Worm (Caenorhabditis elegans): ENCODE results near the gene Y39A3A.2.

Y39A3A.2 gene

ce11 chrIII:2099808-2100366 is 42.4 kb upstream of the Y39A3A.2 start:
- TF ChIP-seq ceh-45 (GFP tag; IDR thresholded peaks at IDR 0.05): no peak
- no peak for TF ChIP-seq unc-55 (GFP tag; optimal IDR thresholded peaks at IDR 0.05)
- no peak for TF ChIP-seq sox-2 (GFP tag; IDR thresholded peaks at IDR 0.05)
- no peak for TF ChIP-seq pat-9 (tag; optimal IDR thresholded peaks at IDR 0.05)
- no peak for TF ChIP-seq sox-4 (tag; optimal IDR thresholded peaks at IDR 0.05)
- TF ChIP-seq ceh-14 (tag; optimal IDR thresholded peaks at IDR 0.05): no peak
- no peak for TF ChIP-seq K09A11.1 (tag; optimal IDR thresholded peaks at IDR 0.05; ENCODE audit: insufficient read depth)
- no peak for TF ChIP-seq hlh-8 (tag; optimal IDR thresholded peaks at IDR 0.05)
- TF ChIP-seq dmd-4 (tag; optimal IDR thresholded peaks at IDR 0.05; ENCODE audit: borderline replicate concordance): no peak
- no peak for TF ChIP-seq che-1 (tag; optimal IDR thresholded peaks at IDR 0.05)
- no peak for TF ChIP-seq C38D4.7 (GFP tag; optimal IDR thresholded peaks at IDR 0.05)
- TF ChIP-seq ahr-1 (tag; optimal IDR thresholded peaks at IDR 0.05): no peak
- no peak for TF ChIP-seq dve-1 (tag; optimal IDR thresholded peaks at IDR 0.05)
- TF ChIP-seq pros-1 (tag; optimal IDR thresholded peaks at IDR 0.05): no peak
- TF ChIP-seq Y22D7AL.16 (tag; optimal IDR thresholded peaks at IDR 0.05): no peak
- no peak for TF ChIP-seq hlh-30 (tag; optimal IDR thresholded peaks at IDR 0.05; ENCODE audit: insufficient read depth)

- TF ChIP-seq ceh-48 (tag; optimal IDR thresholded peaks at IDR 0.05) (peak; percentile 59), unc-42 (tag; optimal IDR thresholded peaks at IDR 0.05) (no peak)
These were observed 40.7 kb upstream of the Y39A3A.2 start for ce11 chrIII:2098185-2098584.

ce11 chrIII:2092409-2092808 is 34.9 kb upstream of the Y39A3A.2 start, which contains the start of gene Y48G9A.9:
Gene Y48G9A.9, plus strand, starts transcription at chrIII:2092709.
- no peak for TF ChIP-seq ets-4 (tag; optimal IDR thresholded peaks at IDR 0.05)
- TF ChIP-seq ama-1 (optimal IDR thresholded peaks at IDR 0.05): no peak
- TF ChIP-seq madf-2 (tag; optimal IDR thresholded peaks at IDR 0.05): no peak
- TF ChIP-seq zip-5 (tag; optimal IDR thresholded peaks at IDR 0.05): no peak
- no peak for TF ChIP-seq F13H6.1 (tag; optimal IDR thresholded peaks at IDR 0.05)
- TF ChIP-seq pax-1 (tag; optimal IDR thresholded peaks at IDR 0.05): no peak
- no peak for TF ChIP-seq sox-2 (GFP tag; IDR thresholded peaks at IDR 0.05)
- no peak for TF ChIP-seq fkh-6 (tag; optimal IDR thresholded peaks at IDR 0.05)
- no peak for TF ChIP-seq sdc-2 (tag; optimal IDR thresholded peaks at IDR 0.05)
- no peak for TF ChIP-seq K02D7.2 (tag; optimal IDR thresholded peaks at IDR 0.05)
- no peak for TF ChIP-seq npax-4 (tag; optimal IDR thresholded peaks at IDR 0.05)
- TF ChIP-seq pros-1 (tag; optimal IDR thresholded peaks at IDR 0.05): no peak
- no peak for TF ChIP-seq eyg-1 (tag; optimal IDR thresholded peaks at IDR 0.05)
- TF ChIP-seq C08G9.2 (tag; optimal IDR thresholded peaks at IDR 0.05): no peak
- TF ChIP-seq unc-42 (tag; optimal IDR thresholded peaks at IDR 0.05): no peak
- TF ChIP-seq tbx-2 (tag; optimal IDR thresholded peaks at IDR 0.05): no peak

- TF ChIP-seq elt-2 (tag; optimal IDR thresholded peaks at IDR 0.05): peak; percentile 40
- TF ChIP-seq ceh-19 (GFP tag; optimal IDR thresholded peaks at IDR 0.05): no peak
These were observed 33.9 kb upstream of the Y39A3A.2 start for ce11 chrIII:2091367-2091766.

ce11 chrIII:2090695-2091094 is 33.2 kb upstream of the Y39A3A.2 start:
- TF ChIP-seq ceh-30 (tag; optimal IDR thresholded peaks at IDR 0.05) (no peak), hlh-30 (tag; optimal IDR thresholded peaks at IDR 0.05; ENCODE audit: insufficient read depth) (peak; percentile 70)

- TF ChIP-seq nfya-1 (tag; optimal IDR thresholded peaks at IDR 0.05) (peak; percentile 33), fax-1 (tag; optimal IDR thresholded peaks at IDR 0.05) (no peak)
These were observed 32.0 kb upstream of the Y39A3A.2 start for ce11 chrIII:2089453-2089852.

All from whole organism, late embryonic.